Worm (Caenorhabditis elegans): ENCODE measurements around the gene mdt-22.

mdt-22 gene

DNA sequence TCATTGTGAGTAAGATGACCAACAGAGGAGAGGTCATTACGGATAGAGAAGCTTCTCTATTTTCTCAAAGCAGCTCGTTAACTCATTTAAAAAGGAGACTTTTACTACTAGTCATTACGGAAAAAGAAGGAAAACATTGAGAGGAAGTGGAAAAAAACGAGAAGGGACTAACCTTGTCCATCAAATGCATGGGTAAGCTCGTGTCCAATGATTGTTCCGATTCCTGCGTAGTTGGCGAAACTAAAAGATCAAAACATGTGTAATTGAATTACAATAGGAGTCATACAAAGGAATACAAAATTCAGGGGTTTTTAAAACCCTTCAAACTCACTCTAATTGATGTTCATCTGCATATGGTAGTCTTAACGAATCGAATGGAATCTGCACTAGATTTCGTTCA lies 16.0 kb upstream of the mdt-22 start:
- TF ChIP-seq syd-9 (tag; optimal IDR thresholded peaks at IDR 0.05) (no peak), K02D7.2 (tag; optimal IDR thresholded peaks at IDR 0.05) (no peak), hlh-30 (tag; optimal IDR thresholded peaks at IDR 0.05; ENCODE audit: insufficient read depth) (no peak), nhr-232 (tag; optimal IDR thresholded peaks at IDR 0.05) (no peak), gmeb-2 (tag; optimal IDR thresholded peaks at IDR 0.05) (no peak), ceh-6 (GFP tag; optimal IDR thresholded peaks at IDR 0.05) (no peak)

DNA sequence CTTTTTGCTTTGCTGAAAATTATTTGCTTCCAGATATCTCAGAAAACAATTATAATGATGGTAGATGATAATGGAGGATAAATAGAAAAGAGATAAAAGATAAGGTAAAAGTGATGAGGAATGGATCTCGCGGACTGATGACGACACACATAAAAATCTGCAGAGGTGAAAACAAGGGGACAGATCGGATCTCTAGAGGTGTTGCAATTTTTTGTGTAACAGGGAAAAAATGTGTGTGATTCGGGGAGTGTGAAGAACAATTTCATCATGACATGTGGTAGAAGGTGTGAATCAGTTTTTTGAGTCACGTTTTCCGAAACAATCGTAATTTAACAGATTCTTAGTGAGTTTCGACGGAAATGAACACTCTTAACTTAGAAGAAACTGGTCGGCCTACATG lies 12.1 kb upstream of the mdt-22 start:
- no peak for TF ChIP-seq hlh-15 (tag; optimal IDR thresholded peaks at IDR 0.05)
- TF ChIP-seq elt-2 (tag; optimal IDR thresholded peaks at IDR 0.05): no peak
- no peak for TF ChIP-seq eyg-1 (tag; optimal IDR thresholded peaks at IDR 0.05)
- TF ChIP-seq hlh-6 (tag; optimal IDR thresholded peaks at IDR 0.05): no peak
- TF ChIP-seq lin-11 (tag; optimal IDR thresholded peaks at IDR 0.05): no peak
- no peak for TF ChIP-seq tbx-7 (tag; optimal IDR thresholded peaks at IDR 0.05)
- TF ChIP-seq ceh-31 (tag; optimal IDR thresholded peaks at IDR 0.05): no peak
- no peak for TF ChIP-seq F13H6.1 (tag; optimal IDR thresholded peaks at IDR 0.05)
- TF ChIP-seq ahr-1 (tag; optimal IDR thresholded peaks at IDR 0.05): no peak
- no peak for TF ChIP-seq ceh-30 (tag; optimal IDR thresholded peaks at IDR 0.05)

- no peak for TF ChIP-seq nhr-11 (tag; optimal IDR thresholded peaks at IDR 0.05)
Observed at ce11 chrII:10294262-10294661, 6.8 kb upstream of the mdt-22 start.

- TF ChIP-seq unc-55 (GFP tag; optimal IDR thresholded peaks at IDR 0.05): peak; percentile 33
- TF ChIP-seq nhr-11 (tag; optimal IDR thresholded peaks at IDR 0.05): no peak
Observed at ce11 chrII:10300082-10300749, 800 bp upstream of the mdt-22 start, which contains the start of gene nep-26. Gene nep-26 (minus strand): TSS chrII:10300132.

- TF ChIP-seq K09A11.1 (tag; optimal IDR thresholded peaks at IDR 0.05; ENCODE audit: insufficient read depth) (no peak), che-1 (tag; optimal IDR thresholded peaks at IDR 0.05) (no peak), hlh-6 (tag; optimal IDR thresholded peaks at IDR 0.05) (no peak), tbx-2 (tag; optimal IDR thresholded peaks at IDR 0.05) (no peak), ztf-16 (tag; optimal IDR thresholded peaks at IDR 0.05) (no peak), pha-4 (tag; optimal IDR thresholded peaks at IDR 0.05) (no peak), ceh-6 (GFP tag; optimal IDR thresholded peaks at IDR 0.05) (no peak), npax-4 (tag; optimal IDR thresholded peaks at IDR 0.05) (no peak), sox-2 (GFP tag; IDR thresholded peaks at IDR 0.05) (no peak), lim-6 (tag; optimal IDR thresholded peaks at IDR 0.05) (no peak), gmeb-2 (tag; optimal IDR thresholded peaks at IDR 0.05) (no peak), tbx-7 (tag; optimal IDR thresholded peaks at IDR 0.05) (no peak), nhr-11 (tag; optimal IDR thresholded peaks at IDR 0.05) (no peak), unc-3 (GFP tag; conservative IDR thresholded peaks at IDR 0.05) (no peak), unc-3 (tag; optimal IDR thresholded peaks at IDR 0.05) (no peak), dve-1 (tag; optimal IDR thresholded peaks at IDR 0.05) (no peak), sdc-2 (tag; optimal IDR thresholded peaks at IDR 0.05) (no peak), ceh-9 (tag; optimal IDR thresholded peaks at IDR 0.05) (no peak)
Observed at ce11 chrII:10302646-10303045, 1.6 kb downstream of the mdt-22 start, which contains the start of gene clpp-1. Gene clpp-1 (minus strand): TSS chrII:10302842.

DNA sequence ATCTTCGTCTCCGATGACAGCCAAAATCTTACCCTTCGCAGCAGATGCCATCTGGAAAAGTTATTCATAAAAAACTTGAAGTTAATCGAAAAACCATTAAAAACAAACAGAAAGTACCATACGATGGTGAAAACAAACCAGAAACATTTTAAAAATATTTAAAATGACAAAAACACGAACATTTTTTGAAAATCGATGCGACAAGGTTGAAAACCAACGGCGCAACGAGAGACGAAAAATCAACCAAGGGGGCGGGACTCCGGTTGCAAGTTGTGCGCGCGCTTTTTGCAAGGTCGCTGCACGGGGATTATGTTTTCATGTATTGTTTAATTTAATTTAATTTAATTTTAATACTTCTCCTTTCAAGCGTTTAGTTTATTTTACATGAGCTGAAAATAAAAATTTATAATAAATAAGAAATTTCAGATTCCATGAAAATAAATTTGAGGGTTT lies 2.7 kb downstream of the mdt-22 start, which contains the start of gene vha-9:
Gene vha-9 (minus strand): TSS at position 51 of the 453 bp plus-strand sequence.
- no peak for TF ChIP-seq npax-4 (tag; optimal IDR thresholded peaks at IDR 0.05)
- TF ChIP-seq hlh-8 (tag; optimal IDR thresholded peaks at IDR 0.05): no peak
- TF ChIP-seq ceh-22 (tag; optimal IDR thresholded peaks at IDR 0.05): no peak
- TF ChIP-seq nhr-11 (tag; optimal IDR thresholded peaks at IDR 0.05): no peak
- peak; percentile 78 for TF ChIP-seq unc-42 (tag; optimal IDR thresholded peaks at IDR 0.05)
- TF ChIP-seq ref-2 (tag; optimal IDR thresholded peaks at IDR 0.05): no peak
- no peak for TF ChIP-seq unc-55 (GFP tag; optimal IDR thresholded peaks at IDR 0.05)
- peak; percentile 5 for TF ChIP-seq fax-1 (tag; optimal IDR thresholded peaks at IDR 0.05)
- peak; percentile 51 for TF ChIP-seq ceh-14 (tag; optimal IDR thresholded peaks at IDR 0.05)
- no peak for TF ChIP-seq ttx-3 (tag; optimal IDR thresholded peaks at IDR 0.05)
- TF ChIP-seq madf-2 (tag; optimal IDR thresholded peaks at IDR 0.05): no peak
- TF ChIP-seq ahr-1 (tag; optimal IDR thresholded peaks at IDR 0.05): no peak
- TF ChIP-seq hlh-13 (GFP tag; optimal IDR thresholded peaks at IDR 0.05): no peak
- no peak for TF ChIP-seq T23F11.4 (GFP tag; optimal IDR thresholded peaks at IDR 0.05)
- no peak for TF ChIP-seq unc-3 (GFP tag; conservative IDR thresholded peaks at IDR 0.05)
- TF ChIP-seq unc-3 (tag; optimal IDR thresholded peaks at IDR 0.05): no peak
- TF ChIP-seq gmeb-2 (tag; optimal IDR thresholded peaks at IDR 0.05): peak; percentile 25
- TF ChIP-seq fkh-10 (GFP tag; optimal IDR thresholded peaks at IDR 0.05): no peak
- TF ChIP-seq hlh-30 (tag; optimal IDR thresholded peaks at IDR 0.05; ENCODE audit: insufficient read depth): no peak
- no peak for TF ChIP-seq ama-1 (optimal IDR thresholded peaks at IDR 0.05)

Data from whole organism, late embryonic.